Worm (Caenorhabditis elegans): ENCODE results near the gene syx-16.

DNA sequence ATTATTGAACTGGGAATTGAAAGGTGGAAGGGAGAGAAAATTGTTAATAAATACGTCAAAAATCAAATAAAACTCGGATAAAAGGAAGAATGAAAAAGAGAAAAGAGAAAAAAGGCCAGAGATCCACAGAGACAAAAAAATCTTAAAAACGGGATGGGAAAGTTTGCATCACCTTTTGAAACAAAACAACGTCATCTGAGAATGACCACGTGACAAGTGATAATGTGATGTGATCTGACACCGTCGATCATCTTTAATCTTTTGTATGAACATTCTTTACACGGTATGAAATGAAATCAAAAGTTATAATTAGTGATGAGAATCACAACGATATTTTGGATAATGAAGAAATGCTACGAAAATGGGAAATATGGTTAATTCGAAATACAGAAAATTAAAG lies 43.2 kb downstream of the syx-16 start:
- TF ChIP-seq ztf-11 (tag; optimal IDR thresholded peaks at IDR 0.05) (no peak), skn-1 (tag; optimal IDR thresholded peaks at IDR 0.05) (no peak), unc-55 (GFP tag; optimal IDR thresholded peaks at IDR 0.05) (no peak), nhr-12 (tag; optimal IDR thresholded peaks at IDR 0.05) (no peak), lsy-2 (tag; optimal IDR thresholded peaks at IDR 0.05) (no peak), nhr-129 (tag; optimal IDR thresholded peaks at IDR 0.05) (peak; percentile 65), ztf-4 (tag; optimal IDR thresholded peaks at IDR 0.05) (no peak), ceh-16 (tag; optimal IDR thresholded peaks at IDR 0.05) (no peak), nhr-77 (tag; optimal IDR thresholded peaks at IDR 0.05) (no peak), R02D3.7 (tag; optimal IDR thresholded peaks at IDR 0.05) (no peak), unc-39 (tag; optimal IDR thresholded peaks at IDR 0.05) (no peak), nhr-237 (tag; optimal IDR thresholded peaks at IDR 0.05) (no peak)
